Worm (Caenorhabditis elegans) whole organism, L1 larva: ENCODE measurements around the gene spe-36.

ENCODE experiments used
- C16A3.4 ChIP-seq: fragments of 150-350 bp; optimal IDR thresholded peaks from 2 replicates; lab custom pipeline; 2014; ENCODE audit warnings: missing biosample characterization, missing genetic modification characterization
- C34B4.2 ChIP-seq: sonication (generic microtip); optimal IDR thresholded peaks from 2 replicates; lab custom pipeline; 2017; ENCODE audit warnings: mild to moderate bottlenecking, missing genetic modification characterization, missing compliant biosample characterization
- F16B12.6 ChIP-seq: fragments of 150-350 bp; optimal IDR thresholded peaks from 2 replicates; lab custom pipeline; 2014; ENCODE audit warnings: missing biosample characterization, missing genetic modification characterization
- ama-1 ChIP-seq: fragments of 150-350 bp; optimal IDR thresholded peaks from 2 replicates; lab custom pipeline; 2014
- blmp-1 ChIP-seq: fragments of 150-350 bp; optimal IDR thresholded peaks from 2 replicates; lab custom pipeline; 2014; ENCODE audit warnings: missing biosample characterization, missing genetic modification characterization
- ceh-63 ChIP-seq: fragments of 200-800 bp; sonication (Bioruptor generic); optimal IDR thresholded peaks from 2 replicates; lab custom pipeline; 2018; ENCODE audit warnings: mild to moderate bottlenecking, missing genetic modification characterization, missing compliant biosample characterization
- ceh-8 ChIP-seq: fragments of 200-800 bp; sonication (Bioruptor generic); optimal IDR thresholded peaks from 2 replicates; lab custom pipeline; 2018; ENCODE audit warnings: mild to moderate bottlenecking, missing genetic modification characterization, moderate library complexity, missing compliant biosample characterization
- ceh-88 ChIP-seq: fragments of 200-800 bp; sonication (Bioruptor generic); IDR thresholded peaks from 2 replicates; pipeline ENCODE4 v1.3.6; 2022; ENCODE audit warnings: missing genetic modification characterization, missing compliant biosample characterization
- ceh-90 ChIP-seq: sonication (generic microtip); optimal IDR thresholded peaks from 2 replicates; lab custom pipeline; 2016; ENCODE audit warnings: missing genetic modification characterization, missing compliant biosample characterization
- dpl-1 ChIP-seq, 3 experiments: fragments of 150-350 bp in 2 of 3; sonication (generic microtip) in 1 of 3; optimal IDR thresholded peaks; 2 replicates each; lab custom pipeline; 2014 to 2017; ENCODE audit warnings: missing biosample characterization in 3 of 3, missing genetic modification characterization in 3 of 3, missing genetic modification reagents in 3 of 3
- dsc-1 ChIP-seq: sonication (generic microtip); optimal IDR thresholded peaks from 2 replicates; lab custom pipeline; 2016; ENCODE audit warnings: mild to moderate bottlenecking, missing genetic modification characterization, missing compliant biosample characterization
- efl-3 ChIP-seq: fragments of 200-800 bp; sonication (Bioruptor generic); optimal IDR thresholded peaks from 2 replicates; lab custom pipeline; 2018; ENCODE audit warnings: mild to moderate bottlenecking, missing genetic modification characterization, missing compliant biosample characterization
- egl-27 ChIP-seq, 2 experiments: fragments of 150-350 bp in 1 of 2; sonication (generic microtip); optimal IDR thresholded peaks; 3 replicates each; lab custom pipeline; 2017 to 2018; ENCODE audit warnings: missing biosample characterization in 2 of 2, missing genetic modification characterization in 2 of 2, missing genetic modification reagents in 2 of 2
- elt-2 ChIP-seq: sonication (generic microtip); optimal IDR thresholded peaks from 2 replicates; lab custom pipeline; 2016; ENCODE audit warnings: missing genetic modification characterization, mild to moderate bottlenecking, inconsistent platforms, missing compliant biosample characterization, missing genetic modification reagents
- elt-3 ChIP-seq, 6 experiments: fragments of 150-350 bp in 1 of 6; sonication (generic microtip); optimal IDR thresholded peaks; 2 replicates each; lab custom pipeline; 2017 to 2018; ENCODE audit warnings: missing biosample characterization in 6 of 6, missing genetic modification characterization in 6 of 6, inconsistent platforms in 1 of 6
- fkh-10 ChIP-seq: sonication (generic microtip); optimal IDR thresholded peaks from 2 replicates; lab custom pipeline; 2017; ENCODE audit warnings: missing biosample characterization, missing genetic modification reagents, missing genetic modification characterization
- fkh-4 ChIP-seq: sonication (generic microtip); optimal IDR thresholded peaks from 2 replicates; lab custom pipeline; 2016; ENCODE audit warnings: missing compliant biosample characterization, missing genetic modification characterization, borderline replicate concordance
- fkh-8 ChIP-seq: sonication (generic microtip); optimal IDR thresholded peaks from 2 replicates; lab custom pipeline; 2016; ENCODE audit warnings: mild to moderate bottlenecking, missing genetic modification characterization, missing compliant biosample characterization
- fos-1 ChIP-seq: fragments of 150-350 bp; optimal IDR thresholded peaks from 2 replicates; lab custom pipeline; 2014; ENCODE audit warnings: missing biosample characterization, missing genetic modification characterization
- grh-1 ChIP-seq: fragments of 200-800 bp; sonication (Bioruptor generic); IDR thresholded peaks from 2 replicates; pipeline ENCODE4 v1.3.6; 2022; ENCODE audit warnings: missing genetic modification reagents, missing genetic modification characterization, missing compliant biosample characterization
- hlh-17 ChIP-seq: fragments of 200-800 bp; sonication (Bioruptor generic); optimal IDR thresholded peaks from 2 replicates; lab custom pipeline; 2018; ENCODE audit warnings: missing genetic modification characterization, mild to moderate bottlenecking, missing compliant biosample characterization, moderate library complexity, borderline replicate concordance
- jun-1 ChIP-seq: fragments of 150-350 bp; optimal IDR thresholded peaks from 2 replicates; lab custom pipeline; 2014; ENCODE audit warnings: missing biosample characterization, missing genetic modification reagents, missing genetic modification characterization
- lin-14 ChIP-seq: fragments of 200-800 bp; sonication (Bioruptor generic); optimal IDR thresholded peaks from 2 replicates; lab custom pipeline; 2018; ENCODE audit warnings: mild to moderate bottlenecking, missing genetic modification characterization, moderate library complexity, missing compliant biosample characterization
- lin-15B ChIP-seq: fragments of 150-350 bp; sonication (generic microtip); optimal IDR thresholded peaks from 3 replicates; lab custom pipeline; 2014; ENCODE audit warnings: missing biosample characterization, missing genetic modification characterization
- lsy-2 ChIP-seq, 2 experiments: fragments of 150-350 bp; optimal IDR thresholded peaks; 2 replicates each; lab custom pipeline; 2014; ENCODE audit warnings: missing biosample characterization in 2 of 2, missing genetic modification characterization in 2 of 2
- mab-9 ChIP-seq: fragments of 200-800 bp; sonication (Bioruptor generic); IDR thresholded peaks from 2 replicates; pipeline ENCODE4 v1.3.6; 2022; ENCODE audit warnings: missing genetic modification reagents, missing genetic modification characterization, missing compliant biosample characterization
- mef-2 ChIP-seq: fragments of 150-350 bp; optimal IDR thresholded peaks from 2 replicates; lab custom pipeline; 2014; ENCODE audit warnings: missing biosample characterization, missing genetic modification characterization
- nhr-12 ChIP-seq: sonication (generic microtip); optimal IDR thresholded peaks from 2 replicates; lab custom pipeline; 2017; ENCODE audit warnings: missing biosample characterization, missing genetic modification characterization
- nhr-20 ChIP-seq: sonication (generic microtip); optimal IDR thresholded peaks from 2 replicates; lab custom pipeline; 2016; ENCODE audit warnings: mild to moderate bottlenecking, missing genetic modification characterization, missing compliant biosample characterization
- nhr-71 ChIP-seq: sonication (generic microtip); optimal IDR thresholded peaks from 2 replicates; lab custom pipeline; 2016; ENCODE audit warnings: mild to moderate bottlenecking, missing genetic modification characterization, moderate library complexity, missing compliant biosample characterization
- nhr-77 ChIP-seq: fragments of 150-350 bp; optimal IDR thresholded peaks from 2 replicates; lab custom pipeline; 2014; ENCODE audit warnings: missing biosample characterization, missing genetic modification characterization
- nhr-90 ChIP-seq: sonication (generic microtip); optimal IDR thresholded peaks from 2 replicates; lab custom pipeline; 2016; ENCODE audit warnings: mild to moderate bottlenecking, missing genetic modification characterization, missing compliant biosample characterization; ENCODE audit not compliant: poor library complexity
- pag-3 ChIP-seq: sonication (generic microtip); optimal IDR thresholded peaks from 2 replicates; lab custom pipeline; 2017; ENCODE audit warnings: missing genetic modification characterization, mild to moderate bottlenecking, missing compliant biosample characterization, antibody characterized with exemption, borderline replicate concordance; ENCODE audit not compliant: insufficient read depth
- pax-3 ChIP-seq: fragments of 200-800 bp; sonication (Bioruptor generic); optimal IDR thresholded peaks from 2 replicates; lab custom pipeline; 2018; ENCODE audit warnings: mild to moderate bottlenecking, missing genetic modification characterization, moderate library complexity, missing compliant biosample characterization
- pqm-1 ChIP-seq: sonication (generic microtip); optimal IDR thresholded peaks from 3 replicates; lab custom pipeline; 2017; ENCODE audit warnings: missing biosample characterization, missing genetic modification characterization
- skn-1 ChIP-seq: fragments of 150-350 bp; optimal IDR thresholded peaks from 2 replicates; lab custom pipeline; 2014; ENCODE audit warnings: missing biosample characterization, missing genetic modification characterization
- snpc-4 ChIP-seq: fragments of 150-350 bp; optimal IDR thresholded peaks from 2 replicates; lab custom pipeline; 2014; ENCODE audit warnings: missing biosample characterization, missing genetic modification characterization
- snu-23 ChIP-seq: sonication (generic microtip); optimal IDR thresholded peaks from 2 replicates; lab custom pipeline; 2016; ENCODE audit warnings: missing genetic modification characterization, missing compliant biosample characterization
- sox-4 ChIP-seq: sonication (generic microtip); optimal IDR thresholded peaks from 2 replicates; lab custom pipeline; 2016; ENCODE audit warnings: missing genetic modification characterization, missing compliant biosample characterization
- sptf-1 ChIP-seq: fragments of 150-350 bp; optimal IDR thresholded peaks from 2 replicates; lab custom pipeline; 2014; ENCODE audit warnings: missing biosample characterization, missing genetic modification characterization
- sup-37 ChIP-seq: fragments of 200-800 bp; sonication (Bioruptor generic); optimal IDR thresholded peaks from 2 replicates; lab custom pipeline; 2018; ENCODE audit warnings: mild to moderate bottlenecking, missing genetic modification characterization, missing compliant biosample characterization
- swsn-7 ChIP-seq: sonication (generic microtip); optimal IDR thresholded peaks from 2 replicates; lab custom pipeline; 2016; ENCODE audit warnings: missing genetic modification characterization, missing compliant biosample characterization
- tbx-2 ChIP-seq: sonication (generic microtip); optimal IDR thresholded peaks from 2 replicates; lab custom pipeline; 2016; ENCODE audit warnings: missing genetic modification characterization, missing compliant biosample characterization
- tlp-1 ChIP-seq: fragments of 150-350 bp; optimal IDR thresholded peaks from 2 replicates; lab custom pipeline; 2014; ENCODE audit warnings: missing biosample characterization, missing genetic modification characterization
- unc-30 ChIP-seq: sonication (generic microtip); optimal IDR thresholded peaks from 2 replicates; lab custom pipeline; 2017; ENCODE audit warnings: missing biosample characterization, missing genetic modification characterization
- unc-62 ChIP-seq: fragments of 150-350 bp; optimal IDR thresholded peaks from 2 replicates; lab custom pipeline; 2014; ENCODE audit warnings: missing biosample characterization, missing genetic modification reagents, missing genetic modification characterization
- vab-15 ChIP-seq: sonication (generic microtip); optimal IDR thresholded peaks from 2 replicates; lab custom pipeline; 2017; ENCODE audit warnings: missing genotype, mild to moderate bottlenecking, missing genetic modification characterization, missing compliant biosample characterization
- xbp-1 ChIP-seq: sonication (generic microtip); optimal IDR thresholded peaks from 2 replicates; lab custom pipeline; 2016; ENCODE audit warnings: missing genetic modification characterization, missing compliant biosample characterization
- zag-1 ChIP-seq: fragments of 150-350 bp; optimal IDR thresholded peaks from 2 replicates; lab custom pipeline; 2014; ENCODE audit warnings: missing biosample characterization, missing genetic modification characterization
- zip-4 ChIP-seq: fragments of 200-800 bp; sonication (Bioruptor generic); optimal IDR thresholded peaks from 2 replicates; lab custom pipeline; 2018; ENCODE audit warnings: mild to moderate bottlenecking, missing genetic modification characterization, moderate library complexity, missing compliant biosample characterization

The spe-36 gene

ce11 chrIV:11551813-11552212, 40.3 kb downstream of the spe-36 start, which contains the start of gene col-128:
TSS of gene col-128 (minus strand) at chrIV:11551960.
- TF ChIP-seq blmp-1 (tag; lab: Kevin White, UChicago), result peak; percentile 95
- no peak for TF ChIP-seq elt-2
- TF ChIP-seq dsc-1 (tag; lab: Kevin White, UChicago), result no peak
- TF ChIP-seq snu-23 (GFP tag; lab: Kevin White, UChicago), result no peak
- TF ChIP-seq, all 84 proteins: peak for 1

ce11 chrIV:11549694-11550093, 42.4 kb downstream of the spe-36 start:
- TF ChIP-seq snpc-4 (tag; lab: Kevin White, UChicago) (no peak), C34B4.2 (no peak), egl-27 (tag; optimal IDR thresholded peaks at IDR 0.05; lab: Kevin White, UChicago) (no peak), skn-1 (peak; percentile 43), xbp-1 (tag; lab: Kevin White, UChicago) (peak; percentile 76), mab-9 (GFP tag; lab: Robert Waterston, UW) (no peak), nhr-20 (tag; lab: Kevin White, UChicago) (peak; percentile 77), zip-4 (GFP tag; lab: Kevin White, UChicago) (peak; percentile 40), dpl-1 (GFP tag; optimal IDR thresholded peaks at IDR 0.05; lab: Kevin White, UChicago) (peak; percentile 36 to 69 (median 67)), nhr-90 (tag; lab: Kevin White, UChicago) (peak; percentile 86), hlh-17 (GFP tag; lab: Kevin White, UChicago) (no peak), lin-14 (GFP tag; lab: Kevin White, UChicago) (peak; percentile 76), fos-1 (tag; lab: Kevin White, UChicago) (peak; percentile 73), lin-15B (tag; lab: Kevin White, UChicago) (peak; percentile 20), lsy-2 (tag; optimal IDR thresholded peaks at IDR 0.05; lab: Kevin White, UChicago) (peak; percentile 65 to 87), F16B12.6 (peak; percentile 28), ama-1 (lab: Kevin White, UChicago) (peak; percentile 26), pqm-1 (tag; lab: Kevin White, UChicago) (no peak), elt-2 (peak; percentile 40), C16A3.4 (tag; lab: Kevin White, UChicago) (peak; percentile 86), ceh-88 (peak; percentile 29; the same call in 1 of the 2 replicates), nhr-71 (tag; lab: Kevin White, UChicago) (peak; percentile 85), elt-3 (tag; optimal IDR thresholded peaks at IDR 0.05; lab: Kevin White, UChicago) (peak in 5 of 6 experiments; percentile 17 to 84 (median 58)), nhr-12 (tag; lab: Kevin White, UChicago) (no peak), snu-23 (GFP tag; lab: Kevin White, UChicago) (peak; percentile 92), sox-4 (tag; lab: Kevin White, UChicago) (no peak), pax-3 (tag; lab: Kevin White, UChicago) (peak; percentile 20), jun-1 (tag; lab: Kevin White, UChicago) (peak; percentile 77), nhr-77 (tag; lab: Kevin White, UChicago) (peak; percentile 78), fkh-8 (tag; lab: Kevin White, UChicago) (peak; percentile 37), dsc-1 (tag; lab: Kevin White, UChicago) (peak; percentile 68), mef-2 (tag; lab: Kevin White, UChicago) (no peak), zag-1 (tag; lab: Kevin White, UChicago) (no peak), fkh-10 (GFP tag; lab: Kevin White, UChicago) (no peak), efl-3 (no peak), pag-3 (tag; lab: Kevin White, UChicago) (no peak), ceh-8 (no peak), unc-62 (no peak), sup-37 (GFP tag; lab: Kevin White, UChicago) (no peak), swsn-7 (tag; lab: Kevin White, UChicago) (peak; percentile 80), tbx-2 (tag; lab: Kevin White, UChicago) (peak; percentile 72), ceh-90 (tag; lab: Kevin White, UChicago) (no peak), tlp-1 (tag; lab: Kevin White, UChicago) (no peak), vab-15 (tag; lab: Kevin White, UChicago) (peak; percentile 12), sptf-1 (tag; lab: Kevin White, UChicago) (no peak), grh-1 (GFP tag; lab: Robert Waterston, UW) (no peak), unc-30 (tag; lab: Kevin White, UChicago) (no peak), fkh-4 (tag; lab: Kevin White, UChicago) (no peak), ceh-63 (GFP tag; lab: Kevin White, UChicago) (no peak)
